1 fruit fly cellular context compared by ENCODE assay signal in the genomic region with DNA sequence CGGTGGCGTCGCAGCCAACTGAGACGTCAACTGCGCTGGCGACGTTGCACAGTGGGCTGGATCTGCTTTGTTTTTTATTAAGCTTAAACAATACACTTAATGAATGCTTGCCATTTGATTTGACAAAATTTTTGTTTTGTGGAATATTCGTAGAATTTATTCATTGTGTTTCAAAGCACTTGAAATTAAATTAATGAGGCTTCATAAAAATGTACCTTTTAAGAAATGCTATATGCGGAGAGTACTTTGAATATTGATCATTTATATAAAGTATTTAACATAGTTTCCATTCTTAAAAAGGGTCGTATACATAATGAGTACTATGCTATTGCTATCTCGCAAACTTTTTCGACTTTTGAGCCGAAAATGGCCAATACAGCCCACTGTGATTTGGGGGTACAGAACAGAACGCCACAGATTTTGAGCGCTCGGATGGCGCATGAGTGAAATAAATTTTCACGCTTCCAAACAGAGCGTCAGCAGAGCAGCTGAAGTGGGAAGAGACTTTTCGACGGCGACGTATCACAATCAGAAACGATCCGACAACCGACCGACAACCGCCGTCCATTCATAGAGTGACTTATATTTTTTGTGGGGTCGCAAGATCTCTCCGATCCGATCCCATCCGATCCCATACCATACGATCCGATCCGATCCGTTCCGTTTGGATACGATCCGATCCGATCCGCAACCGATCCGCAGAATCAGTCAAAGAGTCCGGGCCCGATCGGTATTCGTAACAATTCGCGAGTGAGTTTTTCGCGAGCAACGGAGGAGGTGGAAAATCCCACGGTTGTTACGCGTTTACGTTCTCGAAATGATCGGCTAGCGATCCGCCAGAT.
A peak's percentile ranks its signal among the peaks of the same experiment; 100 is the strongest.
TF ChIP-seq lines count a peak whose summit lies in the region.

TSS of gene Wnt6 (plus strand) at position 531 of the 842 bp plus-strand sequence.

TF ChIP-seq in whole organism, embryonic, 481 proteins besides CTCF, POLR2A, EP300 and RAD21 (continued from another document):
- TF ChIP-seq ERR (GFP tag; optimal IDR thresholded peaks at IDR 0.05; lab: Kevin White, UChicago) (no peak), prd (optimal IDR thresholded peaks at IDR 0.05; lab: Kevin White, UChicago) (no peak), prd (GFP tag; IDR thresholded peaks at IDR 0.05; lab: Robert Waterston, UW) (peak; percentile 32; the same call in 2 of the 3 replicates), CG10366 (GFP tag; IDR thresholded peaks at IDR 0.05; lab: Robert Waterston, UW) (no peak), ssp (GFP tag; IDR thresholded peaks at IDR 0.05; lab: Robert Waterston, UW) (0 out of 2 replicates have a peak, but pooled peaks have one; percentile 6), CG16779 (GFP tag; IDR thresholded peaks at IDR 0.05; lab: Robert Waterston, UW) (no peak), klu (GFP tag; IDR thresholded peaks at IDR 0.05; lab: Robert Waterston, UW) (0 out of 2 replicates have a peak, but pooled peaks have one; percentile 14), CG15011 (GFP tag; optimal IDR thresholded peaks at IDR 0.05; lab: Kevin White, UChicago) (peak; percentile 35), lmd (GFP tag; IDR thresholded peaks at IDR 0.05; lab: Robert Waterston, UW) (peak; percentile 73), chif (GFP tag; optimal IDR thresholded peaks at IDR 0.05; lab: Kevin White, UChicago) (peak; percentile 29 to 68), vfl (GFP tag; optimal IDR thresholded peaks at IDR 0.05; lab: Kevin White, UChicago) (peak; percentile 24), Ssrp (tag; optimal IDR thresholded peaks at IDR 0.05; lab: Kevin White, UChicago) (peak; percentile 66), salm (tag; optimal IDR thresholded peaks at IDR 0.05; lab: Kevin White, UChicago) (peak; percentile 28), ATbp (GFP tag; optimal IDR thresholded peaks at IDR 0.05; lab: Kevin White, UChicago) (peak; percentile 36)
TF ChIP-seq in whole organism, embryonic: peak in this region for 237.
